Fruit fly (Drosophila melanogaster): Measurements from ENCODE around the gene CG32241.

Gene CG32241

dm6 chr3L:4428918-4429546 is 37.4 kb downstream of the CG32241 start, which contains the start of gene nAChRbeta1:
Gene nAChRbeta1, plus strand, starts transcription at chr3L:4429349.
- TF ChIP-seq h (GFP tag; optimal IDR thresholded peaks at IDR 0.05) = no peak
- no peak for TF ChIP-seq dl (GFP tag; optimal IDR thresholded peaks at IDR 0.05; ENCODE audit: insufficient read depth in 1 of 2, partially characterized antibody in 2 of 2)

- TF ChIP-seq usp (GFP tag; optimal IDR thresholded peaks at IDR 0.05) (no peak), Myc (optimal IDR thresholded peaks at IDR 0.05) (peak; percentile 74), N (GFP tag; optimal IDR thresholded peaks at IDR 0.05) (peak; percentile 32), Hnf4 (GFP tag; optimal IDR thresholded peaks at IDR 0.05) (no peak), Rel (GFP tag; optimal IDR thresholded peaks at IDR 0.05) (no peak), Rel (tag; optimal IDR thresholded peaks at IDR 0.05) (no peak)
These were observed 39.8 kb downstream of the CG32241 start for dm6 chr3L:4426581-4426980.

- TF ChIP-seq jim (GFP tag; optimal IDR thresholded peaks at IDR 0.05) (no peak), Sp1 (GFP tag; optimal IDR thresholded peaks at IDR 0.05) (no peak), Myc (optimal IDR thresholded peaks at IDR 0.05) (no peak), CrebA (GFP tag; optimal IDR thresholded peaks at IDR 0.05; ENCODE audit: borderline replicate concordance) (no peak), brk (GFP tag; optimal IDR thresholded peaks at IDR 0.05) (no peak)
These were observed 45.1 kb downstream of the CG32241 start, which contains the start of gene CG15020 for dm6 chr3L:4421362-4421761. Gene CG15020, plus strand, starts transcription at chr3L:4421662.

- TF ChIP-seq CG9705 (GFP tag; optimal IDR thresholded peaks at IDR 0.05) (no peak), dmrt93B (GFP tag; optimal IDR thresholded peaks at IDR 0.05) (no peak), tai (GFP tag; optimal IDR thresholded peaks at IDR 0.05) (no peak), sv (GFP tag; optimal IDR thresholded peaks at IDR 0.05) (no peak), brk (GFP tag; optimal IDR thresholded peaks at IDR 0.05) (no peak), Vsx2 (GFP tag; optimal IDR thresholded peaks at IDR 0.05; ENCODE audit: partially characterized antibody) (no peak)
These were observed 48.9 kb downstream of the CG32241 start for dm6 chr3L:4417543-4417942.

- TF ChIP-seq psq (GFP tag; optimal IDR thresholded peaks at IDR 0.05) (no peak), Rel (GFP tag; optimal IDR thresholded peaks at IDR 0.05) (no peak), Rel (tag; optimal IDR thresholded peaks at IDR 0.05) (peak; percentile 53), N (GFP tag; optimal IDR thresholded peaks at IDR 0.05) (no peak), h (GFP tag; optimal IDR thresholded peaks at IDR 0.05) (no peak), br (GFP tag; optimal IDR thresholded peaks at IDR 0.05) (no peak), lola (GFP tag; optimal IDR thresholded peaks at IDR 0.05) (no peak)
These were observed 49.4 kb downstream of the CG32241 start for dm6 chr3L:4417068-4417467.

- TF ChIP-seq woc (GFP tag; optimal IDR thresholded peaks at IDR 0.05) (no peak), Mio (GFP tag; optimal IDR thresholded peaks at IDR 0.05) (no peak), Dfd (GFP tag; optimal IDR thresholded peaks at IDR 0.05) (no peak), brk (GFP tag; optimal IDR thresholded peaks at IDR 0.05) (no peak), GATAd (GFP tag; optimal IDR thresholded peaks at IDR 0.05) (no peak), br (GFP tag; optimal IDR thresholded peaks at IDR 0.05) (no peak), OdsH (GFP tag; optimal IDR thresholded peaks at IDR 0.05) (no peak), Hr83 (GFP tag; optimal IDR thresholded peaks at IDR 0.05; ENCODE audit: poor library complexity, severe bottlenecking) (no peak), dsf (GFP tag; optimal IDR thresholded peaks at IDR 0.05; ENCODE audit: borderline replicate concordance) (no peak), dl (GFP tag; optimal IDR thresholded peaks at IDR 0.05; ENCODE audit: insufficient read depth in 1 of 2, partially characterized antibody in 2 of 2) (no peak), CG9705 (GFP tag; optimal IDR thresholded peaks at IDR 0.05) (no peak), CrebA (GFP tag; optimal IDR thresholded peaks at IDR 0.05; ENCODE audit: borderline replicate concordance) (no peak), Hr78 (GFP tag; optimal IDR thresholded peaks at IDR 0.05) (no peak), sv (GFP tag; optimal IDR thresholded peaks at IDR 0.05) (no peak), Jra (GFP tag; optimal IDR thresholded peaks at IDR 0.05) (no peak), foxo (GFP tag; optimal IDR thresholded peaks at IDR 0.05) (no peak), lola (GFP tag; optimal IDR thresholded peaks at IDR 0.05) (no peak)
These were observed 50.8 kb downstream of the CG32241 start for dm6 chr3L:4415326-4416274.
